Worm (Caenorhabditis elegans): ENCODE results near the gene R02F11.2.
"Not testable (repeated sequence)": the region's sequence is repeated elsewhere in the genome, so short reads cannot be mapped to it uniquely, and the experiment has no call there.

R02F11.2 gene

ce11 chrV:4755308-4756029 lies 38.9 kb upstream of the R02F11.2 start, which contains the start of gene pgl-3:
TSS of gene pgl-3 (plus strand) at chrV:4755979.
- TF ChIP-seq tbx-8 (GFP tag; optimal IDR thresholded peaks at IDR 0.05) (no peak), ceh-43 (GFP tag; optimal IDR thresholded peaks at IDR 0.05) (no peak), sem-2 (GFP tag; optimal IDR thresholded peaks at IDR 0.05) (no peak), sptf-1 (tag; optimal IDR thresholded peaks at IDR 0.05) (no peak), unc-120 (tag; optimal IDR thresholded peaks at IDR 0.05; ENCODE audit: poor library complexity, severe bottlenecking) (no peak), elt-1 (tag; optimal IDR thresholded peaks at IDR 0.05; ENCODE audit: borderline replicate concordance, insufficient read depth) (no peak)

ce11 chrV:4758019-4758418 lies 36.4 kb upstream of the R02F11.2 start:
- TF ChIP-seq mep-1 (tag; optimal IDR thresholded peaks at IDR 0.05) (no peak), lin-13 (tag; optimal IDR thresholded peaks at IDR 0.05) (no peak), snpc-4 (tag; optimal IDR thresholded peaks at IDR 0.05) (no peak), pha-4 (tag; optimal IDR thresholded peaks at IDR 0.05) (no peak), ceh-43 (GFP tag; optimal IDR thresholded peaks at IDR 0.05) (no peak), unc-62 (GFP tag; optimal IDR thresholded peaks at IDR 0.05) (no peak), sem-2 (GFP tag; optimal IDR thresholded peaks at IDR 0.05) (no peak), flh-1 (GFP tag; optimal IDR thresholded peaks at IDR 0.05) (no peak), nhr-12 (tag; optimal IDR thresholded peaks at IDR 0.05) (no peak), M03D4.4 (tag; optimal IDR thresholded peaks at IDR 0.05) (no peak)

- TF ChIP-seq zip-8 (tag; optimal IDR thresholded peaks at IDR 0.05) = no peak
Observed at ce11 chrV:4758540-4758939, 35.9 kb upstream of the R02F11.2 start.

- TF ChIP-seq nhr-76 (tag; optimal IDR thresholded peaks at IDR 0.05); ceh-43 (GFP tag; optimal IDR thresholded peaks at IDR 0.05); lsy-2 (tag; optimal IDR thresholded peaks at IDR 0.05): not testable (repeated sequence)
Observed at ce11 chrV:4760674-4761073, 33.7 kb upstream of the R02F11.2 start, which contains the start of gene bgnt-1.4. TSS of gene bgnt-1.4 (plus strand) at chrV:4760974.

- no peak for TF ChIP-seq hlh-1 (tag; optimal IDR thresholded peaks at IDR 0.05)
- TF ChIP-seq lsy-2 (tag; optimal IDR thresholded peaks at IDR 0.05) = no peak
- TF ChIP-seq mls-2 (tag; optimal IDR thresholded peaks at IDR 0.05) = no peak
- TF ChIP-seq elt-1 (tag; optimal IDR thresholded peaks at IDR 0.05; ENCODE audit: borderline replicate concordance, insufficient read depth) = no peak
- TF ChIP-seq unc-120 (tag; optimal IDR thresholded peaks at IDR 0.05; ENCODE audit: poor library complexity, severe bottlenecking) = no peak
- no peak for TF ChIP-seq nhr-2 (tag; optimal IDR thresholded peaks at IDR 0.05)
- no peak for TF ChIP-seq unc-62 (GFP tag; optimal IDR thresholded peaks at IDR 0.05)
- no peak for TF ChIP-seq tbx-8 (GFP tag; optimal IDR thresholded peaks at IDR 0.05)
- no peak for TF ChIP-seq ham-2 (GFP tag; optimal IDR thresholded peaks at IDR 0.05)
- TF ChIP-seq pha-4 (tag; optimal IDR thresholded peaks at IDR 0.05) = no peak
- TF ChIP-seq sptf-1 (tag; optimal IDR thresholded peaks at IDR 0.05) = no peak
- TF ChIP-seq nhr-12 (tag; optimal IDR thresholded peaks at IDR 0.05) = no peak
- no peak for TF ChIP-seq lin-13 (tag; optimal IDR thresholded peaks at IDR 0.05)
- TF ChIP-seq ceh-39 (tag; optimal IDR thresholded peaks at IDR 0.05) = no peak
- no peak for TF ChIP-seq mep-1 (tag; optimal IDR thresholded peaks at IDR 0.05)
- no peak for TF ChIP-seq drap-1 (GFP tag; optimal IDR thresholded peaks at IDR 0.05)
- TF ChIP-seq ces-1 (GFP tag; optimal IDR thresholded peaks at IDR 0.05) = no peak
- no peak for TF ChIP-seq sem-2 (GFP tag; optimal IDR thresholded peaks at IDR 0.05)
Observed at ce11 chrV:4766501-4766900, 27.9 kb upstream of the R02F11.2 start, which contains the start of gene C18G1.8. TSS of gene C18G1.8 (minus strand) at chrV:4766601.

- TF ChIP-seq cnd-1 (tag; optimal IDR thresholded peaks at IDR 0.05) = no peak
- no peak for TF ChIP-seq mls-2 (tag; optimal IDR thresholded peaks at IDR 0.05)
- TF ChIP-seq unc-62 (GFP tag; optimal IDR thresholded peaks at IDR 0.05) = no peak
- no peak for TF ChIP-seq tbx-8 (GFP tag; optimal IDR thresholded peaks at IDR 0.05)
- TF ChIP-seq nhr-76 (tag; optimal IDR thresholded peaks at IDR 0.05) = no peak
- no peak for TF ChIP-seq mep-1 (tag; optimal IDR thresholded peaks at IDR 0.05)
- TF ChIP-seq zip-8 (tag; optimal IDR thresholded peaks at IDR 0.05) = no peak
- TF ChIP-seq lin-32 (GFP tag; optimal IDR thresholded peaks at IDR 0.05) = no peak
- no peak for TF ChIP-seq ceh-83 (GFP tag; optimal IDR thresholded peaks at IDR 0.05)
- TF ChIP-seq snpc-4 (tag; optimal IDR thresholded peaks at IDR 0.05) = no peak
- no peak for TF ChIP-seq ztf-11 (tag; optimal IDR thresholded peaks at IDR 0.05)
Observed at ce11 chrV:4769633-4770032, 24.8 kb upstream of the R02F11.2 start, which contains the start of gene C18G1.9. TSS of gene C18G1.9 (minus strand) at chrV:4769733.
